Fruit fly (Drosophila melanogaster): ENCODE results near the gene CG14391.

The CG14391 gene

dm6 chr3R:12650537-12650936, 44.1 kb downstream of the CG14391 start (continued):
- TF ChIP-seq pb (GFP tag; optimal IDR thresholded peaks at IDR 0.05): no peak
- peak; percentile 62 for TF ChIP-seq knrl (GFP tag; IDR thresholded peaks at IDR 0.05; ENCODE audit: partially characterized antibody)
- peak; percentile 50; the same call in 2 of the 3 replicates for TF ChIP-seq vnd (GFP tag; IDR thresholded peaks at IDR 0.05; ENCODE audit: partially characterized antibody)
- no peak for TF ChIP-seq CG16779 (GFP tag; IDR thresholded peaks at IDR 0.05)
- no peak for TF ChIP-seq dysf (GFP tag; IDR thresholded peaks at IDR 0.05)
- no peak for TF ChIP-seq Myb (GFP tag; optimal IDR thresholded peaks at IDR 0.05)
- TF ChIP-seq Abd-B (GFP tag; optimal IDR thresholded peaks at IDR 0.05): peak; percentile 12
- TF ChIP-seq CG17612 (GFP tag; IDR thresholded peaks at IDR 0.05): no peak
- peak; percentile 31 for TF ChIP-seq stwl (tag; optimal IDR thresholded peaks at IDR 0.05)
- peak; percentile 1 for TF ChIP-seq Ssrp (tag; optimal IDR thresholded peaks at IDR 0.05)
- peak; percentile 61 for TF ChIP-seq CG14710 (tag; optimal IDR thresholded peaks at IDR 0.05)
- peak; percentile 16; the same call in 1 of the 2 replicates for TF ChIP-seq Scr (GFP tag; IDR thresholded peaks at IDR 0.05; ENCODE audit: partially characterized antibody)

- TF ChIP-seq dmrt99B (tag; optimal IDR thresholded peaks at IDR 0.05) (no peak), Med (GFP tag) (peak; percentile 40), CG1233 (GFP tag; optimal IDR thresholded peaks at IDR 0.05) (no peak), tup (GFP tag; optimal IDR thresholded peaks at IDR 0.05) (no peak), CG11560 (tag; IDR thresholded peaks at IDR 0.05) (no peak), CG2199 (GFP tag; IDR thresholded peaks at IDR 0.05) (no peak), CG13624 (GFP tag; optimal IDR thresholded peaks at IDR 0.05) (no peak), NfI (GFP tag; optimal IDR thresholded peaks at IDR 0.05) (no peak), stwl (tag; optimal IDR thresholded peaks at IDR 0.05) (no peak), ssp (GFP tag; IDR thresholded peaks at IDR 0.05) (no peak), abd-A (tag; optimal IDR thresholded peaks at IDR 0.05) (peak; percentile 90), CG12769 (tag; optimal IDR thresholded peaks at IDR 0.05) (peak; percentile 30), CG13775 (GFP tag; optimal IDR thresholded peaks at IDR 0.05) (no peak), repo (GFP tag; optimal IDR thresholded peaks at IDR 0.05) (no peak), Mrtf (GFP tag; IDR thresholded peaks at IDR 0.05) (no peak), bowl (GFP tag; IDR thresholded peaks at IDR 0.05) (no peak), Kr (GFP tag; optimal IDR thresholded peaks at IDR 0.05) (peak; percentile 1), NFAT (GFP tag; IDR thresholded peaks at IDR 0.05) (no peak), TFAM (GFP tag; optimal IDR thresholded peaks at IDR 0.05) (no peak), ro (GFP tag; IDR thresholded peaks at IDR 0.05) (no peak), PHDP (tag; optimal IDR thresholded peaks at IDR 0.05) (no peak), CG17186 (GFP tag; optimal IDR thresholded peaks at IDR 0.05) (no peak), crol (GFP tag; IDR thresholded peaks at IDR 0.05) (peak; percentile 74; the same call in 1 of the 2 replicates), ash1 (GFP tag; optimal IDR thresholded peaks at IDR 0.05) (no peak), Side (GFP tag; optimal IDR thresholded peaks at IDR 0.05) (no peak), Ets97D (GFP tag; optimal IDR thresholded peaks at IDR 0.05) (no peak), CG12942 (GFP tag; optimal IDR thresholded peaks at IDR 0.05) (no peak), CG42726 (GFP tag; IDR thresholded peaks at IDR 0.05; ENCODE audit: partially characterized antibody) (no peak), pnt (GFP tag; optimal IDR thresholded peaks at IDR 0.05) (no peak), her (GFP tag; optimal IDR thresholded peaks at IDR 0.05) (no peak), CG11723 (GFP tag; optimal IDR thresholded peaks at IDR 0.05) (no peak), sqz (GFP tag; optimal IDR thresholded peaks at IDR 0.05) (no peak), CG11504 (tag; optimal IDR thresholded peaks at IDR 0.05) (no peak), Bgb (GFP tag; IDR thresholded peaks at IDR 0.05; ENCODE audit: partially characterized antibody) (no peak), crp (GFP tag; optimal IDR thresholded peaks at IDR 0.05) (no peak), nerfin-2 (GFP tag; IDR thresholded peaks at IDR 0.05; ENCODE audit: partially characterized antibody) (no peak)
These were observed 45.3 kb downstream of the CG14391 start for dm6 chr3R:12649099-12650029.
